Worm (Caenorhabditis elegans): Measurements from ENCODE around the gene mex-5.

Gene mex-5

DNA sequence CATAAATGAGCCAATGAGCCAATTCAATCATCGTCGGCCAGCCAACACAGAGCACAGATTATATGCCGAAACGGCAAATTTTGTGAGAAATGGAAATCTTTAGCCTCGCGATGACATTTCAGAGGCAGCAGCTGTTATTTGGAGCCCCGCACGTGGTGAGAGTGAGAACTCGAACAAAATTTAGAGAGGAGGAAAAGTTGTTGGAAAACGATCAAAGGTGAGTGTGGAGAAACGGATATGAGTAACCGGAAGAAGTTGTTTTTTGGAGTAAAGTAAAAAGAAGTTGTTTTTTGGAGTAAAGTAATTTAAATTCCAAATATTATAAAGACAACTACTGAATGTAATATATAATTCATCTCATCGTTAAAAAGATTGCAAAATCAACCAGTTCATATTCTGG lies 45.2 kb downstream of the mex-5 start, which contains the start of gene Y62E10A.13:
TSS of gene Y62E10A.13 (minus strand) at position 326 of the 400 bp plus-strand sequence.
- TF ChIP-seq unc-42 (tag; optimal IDR thresholded peaks at IDR 0.05) (no peak), dmd-4 (tag; optimal IDR thresholded peaks at IDR 0.05; ENCODE audit: borderline replicate concordance) (no peak), pat-9 (tag; optimal IDR thresholded peaks at IDR 0.05) (no peak), pros-1 (tag; optimal IDR thresholded peaks at IDR 0.05) (no peak), unc-3 (GFP tag; conservative IDR thresholded peaks at IDR 0.05) (no peak), unc-3 (tag; optimal IDR thresholded peaks at IDR 0.05) (no peak), sdc-2 (tag; optimal IDR thresholded peaks at IDR 0.05) (no peak), ceh-24 (tag; optimal IDR thresholded peaks at IDR 0.05) (no peak), ztf-16 (tag; optimal IDR thresholded peaks at IDR 0.05) (no peak), nhr-11 (tag; optimal IDR thresholded peaks at IDR 0.05) (no peak), zip-5 (tag; optimal IDR thresholded peaks at IDR 0.05) (no peak), pag-3 (tag; optimal IDR thresholded peaks at IDR 0.05; ENCODE audit: borderline replicate concordance) (no peak), pha-4 (tag; optimal IDR thresholded peaks at IDR 0.05) (no peak), ceh-19 (GFP tag; optimal IDR thresholded peaks at IDR 0.05) (no peak), hlh-30 (tag; optimal IDR thresholded peaks at IDR 0.05; ENCODE audit: insufficient read depth) (no peak), C38D4.7 (GFP tag; optimal IDR thresholded peaks at IDR 0.05) (no peak)

DNA sequence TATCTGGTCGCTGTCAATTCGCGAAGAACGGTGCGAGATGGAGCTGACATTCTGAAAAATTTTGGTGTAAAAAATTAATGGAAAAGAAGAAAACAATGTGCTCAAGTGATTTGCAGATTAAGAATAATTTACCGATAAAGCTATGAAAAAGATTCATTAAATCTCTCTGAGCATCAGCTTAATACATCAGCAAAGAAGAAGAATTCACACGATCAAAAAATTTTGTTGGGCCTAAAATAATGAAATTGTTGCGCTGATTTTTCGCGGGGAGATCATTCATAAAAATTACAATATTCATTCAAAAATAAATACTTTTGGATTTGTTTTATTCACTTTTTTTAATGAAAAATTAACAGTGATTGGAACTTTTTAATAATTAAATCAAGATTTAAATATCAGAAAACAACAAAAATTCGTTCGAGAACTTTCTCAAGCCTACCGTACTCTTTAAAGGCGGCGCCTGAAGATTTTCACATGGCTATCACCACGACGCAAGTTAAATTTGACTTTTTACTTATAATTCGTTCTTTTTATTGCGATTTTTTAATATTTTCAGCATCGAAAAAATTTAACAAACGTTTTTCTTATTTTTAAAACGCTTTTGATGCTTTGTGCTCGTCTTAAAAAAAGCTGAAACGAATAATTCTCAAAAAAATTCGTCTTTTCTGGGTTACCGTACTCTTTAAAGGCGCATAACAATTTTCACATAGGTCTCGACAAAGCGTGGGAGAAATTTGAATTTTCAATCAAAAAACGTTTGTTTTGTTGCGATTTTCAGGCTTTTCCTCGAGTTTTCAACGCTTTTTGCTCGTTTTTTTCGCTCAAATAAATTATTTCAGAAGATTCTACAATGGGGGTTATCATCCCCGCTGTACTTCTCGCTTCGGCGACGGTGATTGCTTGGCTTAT lies 47.2 kb downstream of the mex-5 start, which contains the start of the genes memi-2 and cyp-31A5:
TSS of gene memi-2 (minus strand) at position 51 of the 909 bp plus-strand sequence.
TSS of gene cyp-31A5 (plus strand) at position 834 of the 909 bp plus-strand sequence.
- TF ChIP-seq madf-2 (tag; optimal IDR thresholded peaks at IDR 0.05) (no peak), ref-2 (tag; optimal IDR thresholded peaks at IDR 0.05) (no peak)

Data from whole organism, late embryonic.